Worm (Caenorhabditis elegans) whole organism, L3 larva: ENCODE data around the gene plk-1.

Source experiments
- R02D3.7 ChIP-seq: fragments of 150-350 bp; optimal IDR thresholded peaks from 2 replicates; lab custom pipeline; 2014; ENCODE audit warnings: missing biosample characterization, missing genetic modification characterization
- ZK546.5 ChIP-seq: sonication (generic microtip); optimal IDR thresholded peaks from 2 replicates; lab custom pipeline; 2017; ENCODE audit warnings: missing biosample characterization, missing genetic modification characterization
- aly-2 ChIP-seq: fragments of 150-350 bp; optimal IDR thresholded peaks from 2 replicates; lab custom pipeline; 2014; ENCODE audit warnings: missing biosample characterization, missing genetic modification characterization
- ama-1 ChIP-seq: fragments of 150-350 bp; optimal IDR thresholded peaks from 2 replicates; lab custom pipeline; 2018
- ceh-9 ChIP-seq: sonication (generic microtip); optimal IDR thresholded peaks from 2 replicates; lab custom pipeline; 2018; ENCODE audit warnings: missing biosample characterization, missing genetic modification characterization
- egl-5 ChIP-seq: fragments of 150-350 bp; optimal IDR thresholded peaks from 2 replicates; lab custom pipeline; 2017; ENCODE audit warnings: missing biosample characterization, missing genetic modification reagents, missing genetic modification characterization, inconsistent platforms
- elt-1 ChIP-seq: fragments of 150-350 bp; optimal IDR thresholded peaks from 2 replicates; lab custom pipeline; 2014; ENCODE audit warnings: missing biosample characterization, missing genetic modification characterization
- elt-2 ChIP-seq: sonication (generic microtip); optimal IDR thresholded peaks from 2 replicates; lab custom pipeline; 2016; ENCODE audit warnings: missing genetic modification reagents, mild to moderate bottlenecking, missing genetic modification characterization, missing compliant biosample characterization
- elt-3 ChIP-seq, 3 experiments: fragments of 150-350 bp in 1 of 3; sonication (generic microtip) in 2 of 3; optimal IDR thresholded peaks; 2 replicates in 2 of 3; 4 replicates in 1 of 3; lab custom pipeline; 2014 to 2017; ENCODE audit warnings: missing biosample characterization in 3 of 3, missing genetic modification characterization in 3 of 3
- eor-1 ChIP-seq, 2 experiments: fragments of 150-350 bp; optimal IDR thresholded peaks; 2 replicates each; lab custom pipeline; 2014 to 2018; ENCODE audit warnings: missing biosample characterization in 2 of 2, missing genetic modification characterization in 2 of 2
- fkh-10 ChIP-seq: sonication (generic microtip); optimal IDR thresholded peaks from 2 replicates; lab custom pipeline; 2017; ENCODE audit warnings: missing biosample characterization, missing genetic modification reagents, missing genetic modification characterization
- fkh-2 ChIP-seq: fragments of 150-350 bp; optimal IDR thresholded peaks from 2 replicates; lab custom pipeline; 2014; ENCODE audit warnings: missing biosample characterization, missing genetic modification reagents, missing genetic modification characterization
- hmg-11 ChIP-seq: sonication (generic microtip); optimal IDR thresholded peaks from 2 replicates; lab custom pipeline; 2016; ENCODE audit warnings: missing genetic modification characterization, missing compliant biosample characterization
- jun-1 ChIP-seq: fragments of 150-350 bp; optimal IDR thresholded peaks from 2 replicates; lab custom pipeline; 2014; ENCODE audit warnings: missing biosample characterization, missing genetic modification reagents, missing genetic modification characterization
- lin-15B ChIP-seq: fragments of 150-350 bp; optimal IDR thresholded peaks from 2 replicates; lab custom pipeline; 2014; ENCODE audit warnings: missing biosample characterization, missing genetic modification characterization
- lin-39 ChIP-seq: fragments of 150-350 bp; optimal IDR thresholded peaks from 2 replicates; lab custom pipeline; 2018; ENCODE audit warnings: missing biosample characterization, missing genetic modification reagents, missing genetic modification characterization
- lsy-12 ChIP-seq: sonication (generic microtip); optimal IDR thresholded peaks from 2 replicates; lab custom pipeline; 2016; ENCODE audit warnings: mild to moderate bottlenecking, missing genetic modification characterization, missing compliant biosample characterization
- mml-1 ChIP-seq: fragments of 150-350 bp; sonication (generic microtip); optimal IDR thresholded peaks from 3 replicates; lab custom pipeline; 2014; ENCODE audit warnings: missing biosample characterization, missing genetic modification characterization
- nfya-1 ChIP-seq: sonication (generic microtip); optimal IDR thresholded peaks from 2 replicates; lab custom pipeline; 2017; ENCODE audit warnings: missing genetic modification characterization, mild to moderate bottlenecking, missing compliant biosample characterization, antibody characterized with exemption, moderate library complexity; ENCODE audit not compliant: insufficient read depth
- nhr-11 ChIP-seq: fragments of 150-350 bp; optimal IDR thresholded peaks from 2 replicates; lab custom pipeline; 2014; ENCODE audit warnings: missing biosample characterization, missing genetic modification characterization
- nhr-12 ChIP-seq: fragments of 150-350 bp; optimal IDR thresholded peaks from 2 replicates; lab custom pipeline; 2014; ENCODE audit warnings: missing biosample characterization, missing genetic modification characterization
- nhr-23 ChIP-seq: fragments of 150-350 bp; optimal IDR thresholded peaks from 2 replicates; lab custom pipeline; 2014; ENCODE audit warnings: missing biosample characterization, missing genetic modification reagents, missing genetic modification characterization
- nhr-237 ChIP-seq: fragments of 150-350 bp; optimal IDR thresholded peaks from 2 replicates; lab custom pipeline; 2014; ENCODE audit warnings: missing biosample characterization, missing genetic modification characterization
- nhr-25 ChIP-seq: sonication (generic microtip); optimal IDR thresholded peaks from 2 replicates; lab custom pipeline; 2017; ENCODE audit warnings: missing biosample characterization, missing genetic modification characterization
- nhr-28 ChIP-seq: fragments of 150-350 bp; optimal IDR thresholded peaks from 2 replicates; lab custom pipeline; 2014; ENCODE audit warnings: missing biosample characterization, missing genetic modification characterization
- nhr-43 ChIP-seq: sonication (generic microtip); optimal IDR thresholded peaks from 2 replicates; lab custom pipeline; 2016; ENCODE audit warnings: mild to moderate bottlenecking, missing genetic modification characterization, missing compliant biosample characterization; ENCODE audit not compliant: poor library complexity, severe bottlenecking
- nhr-67 ChIP-seq: fragments of 150-350 bp; optimal IDR thresholded peaks from 2 replicates; lab custom pipeline; 2014; ENCODE audit warnings: missing biosample characterization, missing genetic modification characterization
- nhr-76 ChIP-seq: fragments of 150-350 bp; sonication (generic microtip); optimal IDR thresholded peaks from 5 replicates; lab custom pipeline; 2014; ENCODE audit warnings: missing biosample characterization, missing genetic modification characterization
- nhr-77 ChIP-seq: fragments of 150-350 bp; optimal IDR thresholded peaks from 2 replicates; lab custom pipeline; 2014; ENCODE audit warnings: missing biosample characterization, missing genetic modification characterization
- pha-4 ChIP-seq: fragments of 150-350 bp; optimal IDR thresholded peaks from 2 replicates; lab custom pipeline; 2014; ENCODE audit warnings: missing biosample characterization, missing genetic modification reagents, missing genetic modification characterization
- pqm-1 ChIP-seq: fragments of 150-350 bp; optimal IDR thresholded peaks from 2 replicates; lab custom pipeline; 2017; ENCODE audit warnings: missing biosample characterization, missing genetic modification characterization, inconsistent platforms
- sea-2 ChIP-seq: fragments of 150-350 bp; sonication (generic microtip); optimal IDR thresholded peaks from 4 replicates; lab custom pipeline; 2014; ENCODE audit warnings: missing biosample characterization, missing genetic modification reagents, missing genetic modification characterization
- skn-1 ChIP-seq: fragments of 150-350 bp; optimal IDR thresholded peaks from 2 replicates; lab custom pipeline; 2014; ENCODE audit warnings: missing biosample characterization, missing genetic modification characterization
- snpc-4 ChIP-seq: fragments of 150-350 bp; optimal IDR thresholded peaks from 2 replicates; lab custom pipeline; 2014; ENCODE audit warnings: missing biosample characterization, missing genetic modification characterization
- unc-39 ChIP-seq: sonication (generic microtip); optimal IDR thresholded peaks from 4 replicates; lab custom pipeline; 2017; ENCODE audit warnings: missing biosample characterization, missing genetic modification characterization
- zag-1 ChIP-seq: fragments of 150-350 bp; optimal IDR thresholded peaks from 2 replicates; lab custom pipeline; 2014; ENCODE audit warnings: missing biosample characterization, missing genetic modification characterization
- ztf-11 ChIP-seq: fragments of 150-350 bp; optimal IDR thresholded peaks from 2 replicates; lab custom pipeline; 2014; ENCODE audit warnings: missing biosample characterization, missing genetic modification characterization
- ztf-4 ChIP-seq: fragments of 150-350 bp; optimal IDR thresholded peaks from 2 replicates; lab custom pipeline; 2014; ENCODE audit warnings: missing biosample characterization, missing genetic modification characterization

The plk-1 gene

DNA sequence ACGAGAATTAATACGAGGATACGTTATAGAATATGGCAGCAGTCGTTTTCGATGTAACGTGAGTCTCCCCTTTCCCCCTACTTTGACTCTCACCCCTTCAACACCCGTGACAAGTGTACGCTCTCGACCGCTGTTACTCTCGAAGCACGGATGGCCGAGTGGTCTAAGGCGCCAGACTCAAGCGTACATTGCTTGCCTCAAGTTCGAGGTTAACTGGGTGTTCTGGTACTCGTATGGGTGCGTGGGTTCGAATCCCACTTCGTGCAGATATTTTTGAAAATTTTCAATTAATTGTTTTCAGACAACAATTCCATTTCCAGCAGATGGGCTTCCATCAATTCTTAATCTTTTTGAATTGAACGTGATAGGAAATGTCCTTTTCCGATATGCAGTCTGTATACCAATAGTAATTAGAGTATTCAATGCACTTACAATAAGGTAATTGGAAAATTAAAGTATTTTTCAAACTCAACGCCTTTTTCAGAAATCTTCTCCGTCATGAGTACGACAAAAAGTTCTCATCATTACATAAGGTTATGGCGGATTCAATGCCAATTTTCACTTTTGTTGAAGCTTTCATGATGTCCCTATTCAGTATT is 8.4 kb downstream of the plk-1 start (continued):
- TF ChIP-seq nhr-28 (tag; lab: Kevin White, UChicago) (no peak), nhr-25 (tag; lab: Kevin White, UChicago) (peak; percentile 17), skn-1 (peak; percentile 8), nhr-67 (tag; lab: Kevin White, UChicago) (no peak), lin-39 (peak; percentile 80), ztf-4 (tag; lab: Kevin White, UChicago) (peak; percentile 52), nhr-23 (tag; lab: Kevin White, UChicago) (peak; percentile 29), sea-2 (GFP tag; lab: Kevin White, UChicago) (no peak), mml-1 (tag; lab: Kevin White, UChicago) (no peak), zag-1 (no peak), ZK546.5 (tag; lab: Kevin White, UChicago) (no peak), nhr-11 (tag; lab: Kevin White, UChicago) (no peak), eor-1 (tag; optimal IDR thresholded peaks at IDR 0.05; lab: Kevin White, UChicago) (no peak), R02D3.7 (tag; lab: Kevin White, UChicago) (no peak), snpc-4 (tag; lab: Kevin White, UChicago) (peak; percentile 23), elt-3 (tag; optimal IDR thresholded peaks at IDR 0.05; lab: Kevin White, UChicago) (no peak)

DNA sequence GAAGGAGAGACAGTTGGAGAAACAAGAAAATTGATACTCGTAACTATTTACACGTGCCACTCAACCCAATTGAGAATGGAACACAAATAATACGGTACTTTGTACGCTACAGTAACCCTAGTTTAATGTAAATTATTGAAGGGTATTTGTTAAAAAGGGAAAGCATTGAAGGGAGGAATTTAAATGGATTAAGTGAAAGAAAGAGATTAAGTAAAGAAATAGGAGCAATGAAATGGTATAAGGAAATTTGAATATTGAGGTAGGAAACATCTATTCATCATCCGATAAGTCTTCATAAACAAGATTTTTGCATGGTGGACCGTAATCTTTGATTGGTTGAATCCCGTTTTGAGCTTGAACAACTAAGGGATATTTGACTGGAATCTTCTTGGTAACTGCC is 10.2 kb downstream of the plk-1 start:
- TF ChIP-seq sea-2 (GFP tag; lab: Kevin White, UChicago) (no peak), zag-1 (no peak), eor-1 (tag; optimal IDR thresholded peaks at IDR 0.05; lab: Kevin White, UChicago) (no peak), egl-5 (tag; lab: Kevin White, UChicago) (no peak), nhr-77 (tag; lab: Kevin White, UChicago) (no peak), ceh-9 (tag; lab: Kevin White, UChicago) (no peak), pqm-1 (tag; lab: Kevin White, UChicago) (no peak), nhr-43 (tag; lab: Kevin White, UChicago) (peak; percentile 36)

DNA sequence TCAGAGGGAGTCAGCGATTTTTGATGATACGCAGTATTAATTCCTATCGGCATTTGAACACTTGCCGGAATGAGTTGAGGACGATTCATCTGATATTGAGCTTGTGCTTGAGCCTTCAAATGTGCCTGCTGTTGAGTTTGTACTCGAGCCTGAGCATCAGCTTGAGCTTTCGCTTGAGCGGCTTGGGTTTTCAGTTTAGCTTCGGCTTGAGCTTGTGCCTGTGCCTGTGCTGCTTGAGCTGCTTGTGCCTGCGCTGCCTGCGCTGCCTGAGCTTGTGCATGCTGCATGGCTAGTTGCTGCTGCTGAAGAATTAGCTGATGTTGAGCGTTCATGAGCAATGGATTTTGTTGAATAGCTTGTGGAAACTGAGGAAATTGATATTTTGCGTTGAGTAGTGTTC is 14.7 kb downstream of the plk-1 start:
- no peak for TF ChIP-seq elt-3 (tag; optimal IDR thresholded peaks at IDR 0.05; lab: Kevin White, UChicago)
- no peak for TF ChIP-seq nhr-76 (tag; lab: Kevin White, UChicago)
- no peak for TF ChIP-seq zag-1
- TF ChIP-seq nhr-67 (tag; lab: Kevin White, UChicago): no peak
- TF ChIP-seq fkh-2 (tag; lab: Kevin White, UChicago): no peak
- no peak for TF ChIP-seq ztf-11 (tag; lab: Kevin White, UChicago)
- no peak for TF ChIP-seq lin-39
- no peak for TF ChIP-seq nhr-23 (tag; lab: Kevin White, UChicago)
- no peak for TF ChIP-seq nfya-1
- TF ChIP-seq eor-1 (tag; optimal IDR thresholded peaks at IDR 0.05; lab: Kevin White, UChicago): no peak
- TF ChIP-seq pha-4 (tag; lab: Kevin White, UChicago): no peak
- no peak for TF ChIP-seq sea-2 (GFP tag; lab: Kevin White, UChicago)
- TF ChIP-seq nhr-25 (tag; lab: Kevin White, UChicago): no peak
- TF ChIP-seq lin-15B (tag; lab: Kevin White, UChicago): no peak
- TF ChIP-seq ama-1 (lab: Kevin White, UChicago): no peak
- no peak for TF ChIP-seq aly-2 (tag; lab: Kevin White, UChicago)
- TF ChIP-seq elt-1 (tag; lab: Kevin White, UChicago): no peak
- TF ChIP-seq elt-2: no peak
- TF ChIP-seq hmg-11: no peak
- TF ChIP-seq, all 47 proteins: peak for 0

DNA sequence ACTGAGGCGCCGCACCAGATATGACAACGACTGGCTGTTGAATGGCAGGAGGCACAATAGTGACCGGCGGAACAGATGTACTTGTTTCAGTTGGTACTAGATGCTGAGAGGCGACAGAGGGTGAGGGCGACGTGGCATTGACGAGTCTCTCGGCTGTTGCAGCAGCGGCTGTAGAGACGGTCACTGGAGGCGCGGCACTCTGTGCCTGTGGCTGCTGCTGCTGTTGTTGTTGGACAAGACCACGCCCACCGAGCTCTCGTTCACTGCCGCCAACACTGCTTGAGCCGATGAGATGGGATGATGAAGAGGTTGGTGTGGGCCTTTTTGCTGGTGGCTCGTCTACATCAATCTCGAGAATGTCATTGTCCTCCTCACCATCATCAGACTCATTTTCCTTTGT is 16.0 kb downstream of the plk-1 start:
- no peak for TF ChIP-seq aly-2 (tag; lab: Kevin White, UChicago)
- TF ChIP-seq eor-1 (tag; optimal IDR thresholded peaks at IDR 0.05; lab: Kevin White, UChicago): no peak
- TF ChIP-seq ceh-9 (tag; lab: Kevin White, UChicago): no peak
- TF ChIP-seq sea-2 (GFP tag; lab: Kevin White, UChicago): no peak
- no peak for TF ChIP-seq lin-39
- no peak for TF ChIP-seq lsy-12 (tag; lab: Kevin White, UChicago)
- TF ChIP-seq nhr-237: no peak
- no peak for TF ChIP-seq nhr-23 (tag; lab: Kevin White, UChicago)
- TF ChIP-seq snpc-4 (tag; lab: Kevin White, UChicago): no peak
- TF ChIP-seq fkh-10 (GFP tag; lab: Kevin White, UChicago): no peak
- TF ChIP-seq hmg-11: no peak
- no peak for TF ChIP-seq nhr-28 (tag; lab: Kevin White, UChicago)
- TF ChIP-seq jun-1 (tag; lab: Kevin White, UChicago): no peak
- TF ChIP-seq nhr-12 (tag; lab: Kevin White, UChicago): no peak
- no peak for TF ChIP-seq elt-1 (tag; lab: Kevin White, UChicago)
- no peak for TF ChIP-seq ama-1 (lab: Kevin White, UChicago)
- TF ChIP-seq nhr-43 (tag; lab: Kevin White, UChicago): no peak
- no peak for TF ChIP-seq unc-39 (tag; lab: Kevin White, UChicago)
